Worm (Caenorhabditis elegans) whole organism, midembryonic: ENCODE results near the gene F52B10.3.

Experiments used
- ref-1 ChIP-seq: fragments of 200-800 bp; sonication (Bioruptor generic); conservative IDR thresholded peaks from 2 replicates; pipeline ENCODE4 v1.3.6; 2022; ENCODE audit warnings: missing genetic modification reagents, missing genetic modification characterization, missing compliant biosample characterization
- ztf-29 ChIP-seq: fragments of 200-800 bp; sonication (Bioruptor generic); IDR thresholded peaks from 2 replicates; pipeline ENCODE4 v1.3.6; 2022; ENCODE audit warnings: missing genetic modification reagents, missing genetic modification characterization, missing compliant biosample characterization

- TF ChIP-seq ref-1 (GFP tag; lab: Robert Waterston, UW) (no peak), ztf-29 (no peak)
Observed at ce11 chrX:2895646-2896045, 2.5 kb downstream of the F52B10.3 start.
